Fruit fly (Drosophila melanogaster): ENCODE data around the gene CG13458.

CG13458 gene

dm6 chr3L:15098659-15099512 lies 14.5 kb upstream of the CG13458 start (continued):
- TF ChIP-seq CG8924 (tag; optimal IDR thresholded peaks at IDR 0.05) (peak; percentile 96), seq (GFP tag; IDR thresholded peaks at IDR 0.05) (peak; percentile 34; the same call in 1 of the 2 replicates), CG1647 (GFP tag; optimal IDR thresholded peaks at IDR 0.05) (no peak), fd3F (GFP tag; optimal IDR thresholded peaks at IDR 0.05) (peak; percentile 54), CG10565 (GFP tag; optimal IDR thresholded peaks at IDR 0.05) (peak; percentile 22), CG9932 (GFP tag; IDR thresholded peaks at IDR 0.05) (peak; percentile 52; the same call in 1 of the 2 replicates), ara (GFP tag; IDR thresholded peaks at IDR 0.05) (peak; percentile 69), CG7839 (tag; optimal IDR thresholded peaks at IDR 0.05) (peak; percentile 87), CG7987 (GFP tag; optimal IDR thresholded peaks at IDR 0.05) (peak; percentile 67), luna (GFP tag; optimal IDR thresholded peaks at IDR 0.05) (no peak), Pdp1 (GFP tag; optimal IDR thresholded peaks at IDR 0.05) (no peak), Meics (GFP tag; optimal IDR thresholded peaks at IDR 0.05) (peak; percentile 92), schlank (tag; optimal IDR thresholded peaks at IDR 0.05) (peak; percentile 24), Usf (GFP tag; optimal IDR thresholded peaks at IDR 0.05) (peak; percentile 10), row (GFP tag; IDR thresholded peaks at IDR 0.05) (peak; percentile 74), CG3407 (GFP tag; optimal IDR thresholded peaks at IDR 0.05) (peak; percentile 79), CG31388 (GFP tag; optimal IDR thresholded peaks at IDR 0.05) (peak; percentile 49), Lpt (GFP tag; optimal IDR thresholded peaks at IDR 0.05) (no peak), hkb (optimal IDR thresholded peaks at IDR 0.05) (no peak), hkb (GFP tag; IDR thresholded peaks at IDR 0.05) (peak; percentile 93), B-H1 (GFP tag; IDR thresholded peaks at IDR 0.05) (peak; percentile 71; the same call in 1 of the 3 replicates), Deaf1 (tag; optimal IDR thresholded peaks at IDR 0.05) (peak; percentile 66), CG4707 (GFP tag; optimal IDR thresholded peaks at IDR 0.05) (peak; percentile 34), fd96Cb (tag; optimal IDR thresholded peaks at IDR 0.05) (peak; percentile 94), CG5953 (GFP tag; IDR thresholded peaks at IDR 0.05) (peak; percentile 63; the same call in 1 of the 2 replicates), CG6765 (GFP tag; optimal IDR thresholded peaks at IDR 0.05) (peak; percentile 88), CG33557 (GFP tag; optimal IDR thresholded peaks at IDR 0.05) (peak; percentile 79), Dref (GFP tag; IDR thresholded peaks at IDR 0.05) (no peak), NFAT (GFP tag; IDR thresholded peaks at IDR 0.05) (peak; percentile 70; the same call in 1 of the 2 replicates), CG1233 (GFP tag; optimal IDR thresholded peaks at IDR 0.05) (peak; percentile 93), maf-S (GFP tag; optimal IDR thresholded peaks at IDR 0.05) (peak; percentile 15), fd102C (GFP tag; optimal IDR thresholded peaks at IDR 0.05) (peak; percentile 47), CG12219 (GFP tag; optimal IDR thresholded peaks at IDR 0.05) (peak; percentile 54), CG12769 (tag; optimal IDR thresholded peaks at IDR 0.05) (no peak), nerfin-1 (tag; optimal IDR thresholded peaks at IDR 0.05) (peak; percentile 91), ro (GFP tag; IDR thresholded peaks at IDR 0.05) (peak; percentile 62), lmd (GFP tag; IDR thresholded peaks at IDR 0.05) (peak; percentile 86), disco-r (GFP tag; optimal IDR thresholded peaks at IDR 0.05) (peak; percentile 12), knrl (GFP tag; IDR thresholded peaks at IDR 0.05; ENCODE audit: partially characterized antibody) (no peak), CkIIα-i1 (GFP tag; IDR thresholded peaks at IDR 0.05) (no peak), fru (optimal IDR thresholded peaks at IDR 0.05) (no peak), gcm2 (GFP tag; optimal IDR thresholded peaks at IDR 0.05) (no peak), gro (GFP tag; optimal IDR thresholded peaks at IDR 0.05) (no peak), CG42726 (GFP tag; IDR thresholded peaks at IDR 0.05; ENCODE audit: partially characterized antibody) (no peak), CG4404 (GFP tag; IDR thresholded peaks at IDR 0.05) (peak; percentile 37), Nf-YA (GFP tag; IDR thresholded peaks at IDR 0.05) (peak; percentile 84), Hr51 (GFP tag; optimal IDR thresholded peaks at IDR 0.05) (peak in 1 of 2 experiments; percentile 90), oc (tag; optimal IDR thresholded peaks at IDR 0.05) (peak; percentile 72), ap (GFP tag; IDR thresholded peaks at IDR 0.05) (peak; percentile 79)

Measured in whole organism, embryonic.